Fruit fly (Drosophila melanogaster): ENCODE results near the gene CG16782.

dm6 chrX:3455431-3456001, 4.5 kb downstream of the CG16782 start:
- TF ChIP-seq Myc (optimal IDR thresholded peaks at IDR 0.05) (no peak), psq (optimal IDR thresholded peaks at IDR 0.05) (no peak), h (optimal IDR thresholded peaks at IDR 0.05) (no peak)

Measured in Kc167 (cell line).